Fruit fly (Drosophila melanogaster): Measurements from ENCODE around the gene CG1983.
A peak's percentile ranks its signal among the peaks of the same experiment; 100 is the strongest.

The CG1983 gene

DNA sequence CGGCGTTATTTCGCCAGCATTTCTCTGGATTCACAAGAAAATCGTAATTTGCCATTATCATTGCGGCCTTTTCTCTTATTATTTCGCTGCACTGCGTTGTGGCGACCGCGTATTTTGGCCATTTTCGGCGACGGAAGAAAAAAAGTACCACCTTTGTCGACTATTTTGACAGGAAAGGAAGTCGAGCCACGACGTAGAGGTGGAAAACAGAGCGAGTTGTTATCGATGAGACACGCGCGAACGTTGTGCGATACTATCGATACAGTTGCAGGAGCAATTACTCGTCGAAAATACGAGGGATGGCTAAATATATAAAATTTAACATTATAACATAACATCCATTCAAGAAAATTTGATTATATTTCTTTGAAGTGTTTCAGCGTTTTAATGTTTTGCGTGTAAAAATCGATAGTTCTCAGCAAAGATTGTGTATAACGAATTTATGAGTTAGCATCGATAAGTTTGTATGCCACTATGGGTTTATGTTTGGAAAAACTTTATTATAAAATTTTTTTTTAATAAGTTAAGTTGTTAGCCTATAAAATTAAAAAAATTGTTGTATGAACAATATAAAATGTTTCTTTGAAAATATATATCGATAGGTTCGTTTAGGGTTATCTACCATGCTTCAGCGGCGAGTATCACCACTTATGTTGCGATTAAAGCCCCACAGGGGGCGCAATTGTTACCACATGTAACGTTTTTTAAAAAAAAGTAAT is 31.4 kb upstream of the CG1983 start, which contains the start of gene RpS7 (continued):
- peak; percentile 82 for TF ChIP-seq Hr83 (GFP tag; optimal IDR thresholded peaks at IDR 0.05; ENCODE audit: poor library complexity, severe bottlenecking)
- TF ChIP-seq Myc (optimal IDR thresholded peaks at IDR 0.05) = peak; percentile 53
- peak; percentile 34 for TF ChIP-seq Jra (GFP tag; optimal IDR thresholded peaks at IDR 0.05)
- TF ChIP-seq Vsx2 (GFP tag; optimal IDR thresholded peaks at IDR 0.05; ENCODE audit: partially characterized antibody) = no peak
- TF ChIP-seq ey (GFP tag; optimal IDR thresholded peaks at IDR 0.05) = peak; percentile 13
- TF ChIP-seq pan (optimal IDR thresholded peaks at IDR 0.05) = no peak
- TF ChIP-seq jim (GFP tag; optimal IDR thresholded peaks at IDR 0.05) = no peak
- no peak for TF ChIP-seq Dif (GFP tag; optimal IDR thresholded peaks at IDR 0.05; ENCODE audit: partially characterized antibody)
- peak; percentile 29 for TF ChIP-seq woc (GFP tag; optimal IDR thresholded peaks at IDR 0.05)
- peak; percentile 64 for TF ChIP-seq dmrt93B (GFP tag; optimal IDR thresholded peaks at IDR 0.05)
- no peak for TF ChIP-seq CG32264 (GFP tag; optimal IDR thresholded peaks at IDR 0.05)
- TF ChIP-seq fru (GFP tag; optimal IDR thresholded peaks at IDR 0.05) = peak; percentile 55
- TF ChIP-seq usp (GFP tag; optimal IDR thresholded peaks at IDR 0.05) = no peak

DNA sequence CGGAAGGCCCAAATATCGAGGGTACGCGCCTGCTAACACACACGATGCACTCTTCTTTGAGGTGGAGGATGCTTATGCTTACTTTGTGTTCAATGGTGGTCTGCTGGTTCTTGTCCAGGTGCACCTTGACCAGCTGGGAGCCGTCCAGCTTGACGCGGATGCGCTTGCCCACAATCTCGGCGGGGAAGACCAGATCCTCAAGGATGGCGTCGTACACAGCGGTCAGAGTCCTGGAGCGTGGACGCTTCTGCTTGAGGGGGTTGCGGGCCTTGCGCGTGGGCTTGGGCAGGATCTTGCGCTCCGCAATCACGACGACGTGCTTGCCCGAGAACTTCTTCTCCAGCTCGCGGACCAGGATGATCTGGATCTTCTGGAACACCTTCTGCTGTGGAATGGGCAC is 30.5 kb upstream of the CG1983 start:
- TF ChIP-seq Rel (GFP tag; optimal IDR thresholded peaks at IDR 0.05) (no peak), Rel (tag; optimal IDR thresholded peaks at IDR 0.05) (no peak), usp (GFP tag; optimal IDR thresholded peaks at IDR 0.05) (no peak)

- TF ChIP-seq Vsx2 (GFP tag; optimal IDR thresholded peaks at IDR 0.05; ENCODE audit: partially characterized antibody) = no peak
- peak; percentile 3 for TF ChIP-seq sage (GFP tag; optimal IDR thresholded peaks at IDR 0.05)
- no peak for TF ChIP-seq OdsH (GFP tag; optimal IDR thresholded peaks at IDR 0.05)
- no peak for TF ChIP-seq Myc (optimal IDR thresholded peaks at IDR 0.05)
- TF ChIP-seq Dif (GFP tag; optimal IDR thresholded peaks at IDR 0.05; ENCODE audit: partially characterized antibody) = no peak
Observed at dm6 chr3R:30205946-30206345, 28.4 kb upstream of the CG1983 start.

DNA sequence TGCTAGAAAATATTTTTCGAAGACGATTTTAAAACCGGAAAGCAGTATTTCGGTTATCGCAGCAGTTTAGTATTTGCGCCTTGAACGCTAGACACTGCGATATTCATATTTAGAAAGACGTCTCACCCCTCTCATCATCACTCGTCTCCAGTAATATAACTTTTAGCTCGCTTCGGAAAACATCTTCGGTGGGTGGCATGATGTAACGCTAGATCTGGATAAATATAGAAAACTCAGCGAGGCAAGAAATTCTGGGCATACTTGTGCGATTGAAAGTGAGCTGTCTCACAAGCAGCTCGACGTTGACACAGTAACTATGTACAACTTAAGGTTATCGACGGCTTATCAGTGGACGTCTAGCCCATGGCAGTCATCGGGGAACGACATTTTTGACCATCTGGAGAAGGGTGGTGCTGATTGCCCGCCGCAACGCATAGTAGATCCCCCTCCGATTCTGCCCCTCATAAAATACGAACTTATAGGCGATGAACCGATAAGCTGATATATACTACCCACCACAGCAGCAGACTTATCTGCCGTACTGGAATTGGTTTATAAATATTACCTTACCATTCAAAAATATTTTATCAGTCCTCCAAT is 26.6 kb upstream of the CG1983 start:
- TF ChIP-seq h (GFP tag; optimal IDR thresholded peaks at IDR 0.05) = no peak
- TF ChIP-seq Rel (GFP tag; optimal IDR thresholded peaks at IDR 0.05) = no peak
- TF ChIP-seq Rel (tag; optimal IDR thresholded peaks at IDR 0.05) = peak; percentile 51

dm6 chr3R:30203104-30203986 is 25.8 kb upstream of the CG1983 start:
- peak; percentile 34 for TF ChIP-seq woc (GFP tag; optimal IDR thresholded peaks at IDR 0.05)
- TF ChIP-seq fru (GFP tag; optimal IDR thresholded peaks at IDR 0.05) = peak; percentile 90
- TF ChIP-seq CG32264 (GFP tag; optimal IDR thresholded peaks at IDR 0.05) = peak; percentile 23
- TF ChIP-seq br (GFP tag; optimal IDR thresholded peaks at IDR 0.05) = peak; percentile 61
- peak; percentile 86 for TF ChIP-seq sv (GFP tag; optimal IDR thresholded peaks at IDR 0.05)
- TF ChIP-seq Sp1 (GFP tag; optimal IDR thresholded peaks at IDR 0.05) = peak; percentile 23
- peak; percentile 43 for TF ChIP-seq OdsH (GFP tag; optimal IDR thresholded peaks at IDR 0.05)
- peak; percentile 36 for TF ChIP-seq rgr (GFP tag; optimal IDR thresholded peaks at IDR 0.05)
- no peak for TF ChIP-seq usp (GFP tag; optimal IDR thresholded peaks at IDR 0.05)
- no peak for TF ChIP-seq CrebA (GFP tag; optimal IDR thresholded peaks at IDR 0.05; ENCODE audit: borderline replicate concordance)
- TF ChIP-seq lola (GFP tag; optimal IDR thresholded peaks at IDR 0.05) = no peak
- peak; percentile 55 for TF ChIP-seq ey (GFP tag; optimal IDR thresholded peaks at IDR 0.05)
- no peak for TF ChIP-seq dl (GFP tag; optimal IDR thresholded peaks at IDR 0.05; ENCODE audit: insufficient read depth in 1 of 2, partially characterized antibody in 2 of 2)
- peak; percentile 5 to 74 for TF ChIP-seq foxo (GFP tag; optimal IDR thresholded peaks at IDR 0.05)
- TF ChIP-seq dmrt93B (GFP tag; optimal IDR thresholded peaks at IDR 0.05) = peak; percentile 40
- TF ChIP-seq HLH106 (tag; optimal IDR thresholded peaks at IDR 0.05) = peak; percentile 56
- no peak for TF ChIP-seq Hr83 (GFP tag; optimal IDR thresholded peaks at IDR 0.05; ENCODE audit: poor library complexity, severe bottlenecking)
- peak; percentile 75 for TF ChIP-seq h (GFP tag; optimal IDR thresholded peaks at IDR 0.05)
- TF ChIP-seq psq (GFP tag; optimal IDR thresholded peaks at IDR 0.05) = peak; percentile 43

All from whole organism, wandering third instar larva.